Worm (Caenorhabditis elegans): Measurements from ENCODE around the gene nlp-46.

- TF ChIP-seq flt-1 (GFP tag; IDR thresholded peaks at IDR 0.05) = no peak
- no peak for TF ChIP-seq klf-2 (GFP tag; conservative IDR thresholded peaks at IDR 0.05)
- TF ChIP-seq tab-1 (GFP tag; IDR thresholded peaks at IDR 0.05) = no peak
- no peak for TF ChIP-seq ztf-23 (GFP tag; IDR thresholded peaks at IDR 0.05)
Observed at ce11 chrV:12531084-12531483, 25.0 kb upstream of the nlp-46 start.
